Worm (Caenorhabditis elegans) whole organism, mixed stage, embryonic: ENCODE data around the gene M03F4.6.

ENCODE experiments used
- ceh-83 ChIP-seq: fragments of 200-800 bp; sonication (Bioruptor generic); optimal IDR thresholded peaks from 2 replicates; lab custom pipeline; 2018; ENCODE audit warnings: mild to moderate bottlenecking, missing genetic modification characterization, missing compliant biosample characterization
- elt-1 ChIP-seq: sonication (generic microtip); optimal IDR thresholded peaks from 2 replicates; lab custom pipeline; 2017; ENCODE audit warnings: missing genetic modification characterization, mild to moderate bottlenecking, missing compliant biosample characterization, antibody characterized with exemption, moderate library complexity, borderline replicate concordance; ENCODE audit not compliant: insufficient read depth
- lsy-2 ChIP-seq: fragments of 150-350 bp; optimal IDR thresholded peaks from 2 replicates; lab custom pipeline; 2014; ENCODE audit warnings: missing biosample characterization, missing genetic modification characterization
- mab-5 ChIP-seq: fragments of 150-350 bp; optimal IDR thresholded peaks from 2 replicates; lab custom pipeline; 2014; ENCODE audit warnings: missing biosample characterization, missing genetic modification characterization
- nhr-12 ChIP-seq: fragments of 150-350 bp; optimal IDR thresholded peaks from 2 replicates; lab custom pipeline; 2014; ENCODE audit warnings: missing biosample characterization, missing genetic modification characterization
- nhr-237 ChIP-seq: fragments of 150-350 bp; optimal IDR thresholded peaks from 2 replicates; lab custom pipeline; 2014; ENCODE audit warnings: missing biosample characterization, missing genetic modification characterization
- nhr-76 ChIP-seq: sonication (generic microtip); optimal IDR thresholded peaks from 2 replicates; lab custom pipeline; 2017; ENCODE audit warnings: missing biosample characterization, missing genetic modification characterization
- pha-4 ChIP-seq: fragments of 150-350 bp; optimal IDR thresholded peaks from 2 replicates; lab custom pipeline; 2018; ENCODE audit warnings: missing biosample characterization, missing genetic modification reagents, missing genetic modification characterization
- unc-120 ChIP-seq: sonication (generic microtip); optimal IDR thresholded peaks from 2 replicates; lab custom pipeline; 2017; ENCODE audit warnings: missing genetic modification characterization, missing compliant biosample characterization; ENCODE audit not compliant: poor library complexity, severe bottlenecking
- unc-62 ChIP-seq: fragments of 150-350 bp; optimal IDR thresholded peaks from 2 replicates; lab custom pipeline; 2014; ENCODE audit warnings: missing biosample characterization, missing genetic modification reagents, missing genetic modification characterization
- ztf-11 ChIP-seq: fragments of 150-350 bp; optimal IDR thresholded peaks from 2 replicates; lab custom pipeline; 2014; ENCODE audit warnings: missing biosample characterization, missing genetic modification characterization

DNA sequence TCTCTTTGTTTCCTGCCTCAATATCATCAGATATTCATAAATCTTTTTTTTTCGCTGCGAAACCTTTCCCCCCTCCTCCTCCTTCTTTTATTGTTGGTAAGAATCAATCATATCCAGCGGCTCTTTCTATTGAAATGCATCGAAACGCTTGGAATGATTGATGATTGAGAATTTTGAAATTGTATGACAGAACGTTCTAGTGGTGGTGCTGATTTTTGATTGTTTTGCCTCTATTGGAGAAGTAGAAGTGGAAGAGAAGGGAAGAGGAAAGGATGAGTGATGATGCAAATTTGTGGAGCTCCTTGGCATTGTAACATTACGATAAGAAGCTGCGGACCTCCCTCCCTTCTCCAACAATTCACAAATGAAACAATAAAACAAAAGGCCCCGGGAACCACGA, 3.5 kb downstream of the M03F4.6 start:
- TF ChIP-seq mab-5 (tag; lab: Kevin White, UChicago) (no peak), ceh-83 (no peak), nhr-76 (tag; lab: Kevin White, UChicago) (no peak), lsy-2 (tag; lab: Kevin White, UChicago) (no peak), nhr-237 (tag; lab: Kevin White, UChicago) (no peak), nhr-12 (tag; lab: Kevin White, UChicago) (no peak), ztf-11 (tag; lab: Kevin White, UChicago) (no peak), unc-62 (GFP tag; lab: Kevin White, UChicago) (peak; percentile 90), elt-1 (tag; lab: Kevin White, UChicago) (no peak), pha-4 (no peak), unc-120 (tag; lab: Kevin White, UChicago) (peak; percentile 60)
